Worm (Caenorhabditis elegans): ENCODE data around the gene T18D3.9.

The T18D3.9 gene

ce11 chrX:12479027-12479426 lies 24.8 kb upstream of the T18D3.9 start:
- TF ChIP-seq sdz-38 (tag; optimal IDR thresholded peaks at IDR 0.05) (no peak), ekl-4 (GFP tag; IDR thresholded peaks at IDR 0.05) (no peak), lin-40 (tag; optimal IDR thresholded peaks at IDR 0.05) (no peak), dox-1 (GFP tag; IDR thresholded peaks at IDR 0.05) (no peak)

ce11 chrX:12478465-12478864 lies 24.2 kb upstream of the T18D3.9 start:
- TF ChIP-seq let-607 (tag; optimal IDR thresholded peaks at IDR 0.05): no peak
- no peak for TF ChIP-seq akir-1 (GFP tag; optimal IDR thresholded peaks at IDR 0.05)
- TF ChIP-seq tbp1 (GFP tag; optimal IDR thresholded peaks at IDR 0.05): no peak
- TF ChIP-seq ets-4 (GFP tag; optimal IDR thresholded peaks at IDR 0.05): no peak
- TF ChIP-seq T07F8.4 (tag; optimal IDR thresholded peaks at IDR 0.05): no peak
- TF ChIP-seq B0336.3 (GFP tag; IDR thresholded peaks at IDR 0.05): no peak
- no peak for TF ChIP-seq pbrm-1 (GFP tag; IDR thresholded peaks at IDR 0.05)

- TF ChIP-seq ama-1 (optimal IDR thresholded peaks at IDR 0.05) (no peak), ama-1 (GFP tag; optimal IDR thresholded peaks at IDR 0.05) (no peak), nfyb-1 (GFP tag; IDR thresholded peaks at IDR 0.05) (no peak), pha-4 (tag; optimal IDR thresholded peaks at IDR 0.05) (no peak), ztf-28 (GFP tag; IDR thresholded peaks at IDR 0.05) (no peak), ccch-3 (GFP tag; optimal IDR thresholded peaks at IDR 0.05) (no peak), lir-1 (GFP tag; conservative IDR thresholded peaks at IDR 0.05) (no peak), lsl-1 (GFP tag; optimal IDR thresholded peaks at IDR 0.05) (no peak), F57A8.1 (GFP tag; optimal IDR thresholded peaks at IDR 0.05) (no peak), F23B12.7 (tag; optimal IDR thresholded peaks at IDR 0.05; ENCODE audit: insufficient read depth) (no peak), lin-54 (GFP tag; optimal IDR thresholded peaks at IDR 0.05) (no peak), athp-1 (tag; optimal IDR thresholded peaks at IDR 0.05) (no peak), F49E8.2 (tag; optimal IDR thresholded peaks at IDR 0.05; ENCODE audit: insufficient read depth) (no peak), attf-5 (GFP tag; optimal IDR thresholded peaks at IDR 0.05) (no peak)
Measured at ce11 chrX:12477341-12477740, 23.1 kb upstream of the T18D3.9 start, which contains the start of gene F45E6.1. TSS of gene F45E6.1 (minus strand) at chrX:12477441.

- TF ChIP-seq F52B5.7 (tag; optimal IDR thresholded peaks at IDR 0.05) (no peak), hrde-1 (tag; optimal IDR thresholded peaks at IDR 0.05; ENCODE audit: borderline replicate concordance) (no peak), rcor-1 (GFP tag; IDR thresholded peaks at IDR 0.05) (no peak), ama-1 (optimal IDR thresholded peaks at IDR 0.05) (no peak), ama-1 (GFP tag; optimal IDR thresholded peaks at IDR 0.05) (no peak), aptf-3 (GFP tag; IDR thresholded peaks at IDR 0.05) (no peak), hlh-12 (tag; optimal IDR thresholded peaks at IDR 0.05) (no peak), sptf-2 (GFP tag; optimal IDR thresholded peaks at IDR 0.05) (no peak), F10E7.11 (tag; optimal IDR thresholded peaks at IDR 0.05) (no peak), nfya-2 (GFP tag; IDR thresholded peaks at IDR 0.05) (no peak), ztf-18 (tag; optimal IDR thresholded peaks at IDR 0.05) (no peak), nfyb-1 (GFP tag; IDR thresholded peaks at IDR 0.05) (no peak), tbp1 (GFP tag; optimal IDR thresholded peaks at IDR 0.05) (no peak), T07F8.4 (tag; optimal IDR thresholded peaks at IDR 0.05) (no peak), ceh-100 (GFP tag; IDR thresholded peaks at IDR 0.05) (no peak)
Measured at ce11 chrX:12476412-12476811, 22.2 kb upstream of the T18D3.9 start.

All from whole organism, young adult.